Fruit fly (Drosophila melanogaster) whole organism, embryonic: ENCODE data around the gene CG31068.
A peak's percentile ranks its signal among the peaks of the same experiment; 100 is the strongest.

ENCODE experiments used
- B-H2 ChIP-seq: fragments of 200-800 bp; sonication (Bioruptor generic); optimal IDR thresholded peaks from 2 replicates; lab custom pipeline; 2018; ENCODE audit warnings: missing biosample characterization, mild to moderate bottlenecking, missing genetic modification characterization
- Bgb ChIP-seq: fragments of 200-800 bp; sonication (Bioruptor generic); IDR thresholded peaks from 2 replicates; pipeline ENCODE4 v1.3.6; 2022; ENCODE audit warnings: missing biosample characterization, missing genetic modification characterization; ENCODE audit not compliant: partially characterized antibody
- CG16779 ChIP-seq: fragments of 200-800 bp; sonication (Bioruptor generic); IDR thresholded peaks from 2 replicates; pipeline ENCODE4 v1.3.6; 2022; ENCODE audit warnings: missing biosample characterization, missing genetic modification characterization
- CG2202 ChIP-seq: fragments of 200-800 bp; sonication (Bioruptor generic); optimal IDR thresholded peaks from 2 replicates; lab custom pipeline; 2018; ENCODE audit warnings: missing biosample characterization, mild to moderate bottlenecking, missing genetic modification characterization
- CG30020 ChIP-seq: fragments of 200-800 bp; optimal IDR thresholded peaks from 2 replicates; lab custom pipeline; 2019; ENCODE audit warnings: missing biosample characterization, mild to moderate bottlenecking, missing genetic modification characterization, moderate library complexity
- CG42726 ChIP-seq: fragments of 200-800 bp; sonication (Bioruptor generic); IDR thresholded peaks from 2 replicates; pipeline ENCODE4 v1.3.6; 2022; ENCODE audit warnings: missing biosample characterization, missing genetic modification characterization; ENCODE audit not compliant: partially characterized antibody
- CG4617 ChIP-seq: fragments of 200-800 bp; sonication (Bioruptor generic); optimal IDR thresholded peaks from 3 replicates; lab custom pipeline; 2016; ENCODE audit warnings: missing biosample characterization, missing genetic modification characterization, borderline replicate concordance
- CG6272 ChIP-seq: fragments of 200-800 bp; sonication (Bioruptor generic); IDR thresholded peaks from 2 replicates; pipeline ENCODE4 v1.3.6; 2022; ENCODE audit warnings: missing biosample characterization, missing genetic modification characterization
- CG6654 ChIP-seq: fragments of 200-800 bp; sonication (Bioruptor generic); optimal IDR thresholded peaks from 2 replicates; lab custom pipeline; 2017; ENCODE audit warnings: missing biosample characterization, mild to moderate bottlenecking, missing genetic modification characterization
- CG8290 ChIP-seq, 3 experiments: fragments of 200-800 bp; sonication (Bioruptor generic); optimal IDR thresholded peaks; 2 replicates each; lab custom pipeline; 2016 to 2019; ENCODE audit warnings: missing biosample characterization in 3 of 3, missing genetic modification characterization in 3 of 3, mild to moderate bottlenecking in 2 of 3, moderate library complexity in 1 of 3
- CG8944 ChIP-seq: fragments of 200-800 bp; sonication (Bioruptor generic); optimal IDR thresholded peaks from 3 replicates; lab custom pipeline; 2016; ENCODE audit warnings: missing biosample characterization, missing genetic modification characterization
- CG9932 ChIP-seq: fragments of 200-800 bp; sonication (Bioruptor generic); IDR thresholded peaks from 2 replicates; pipeline ENCODE4 v1.3.6; 2022; ENCODE audit warnings: missing biosample characterization, missing genetic modification characterization
- D ChIP-seq, 2 experiments: fragments of 200-800 bp in 1 of 2; fragments of >200 bp in 1 of 2; sonication (Bioruptor generic) in 1 of 2; optimal IDR thresholded peaks; 2 replicates in 1 of 2; 3 replicates in 1 of 2; lab custom pipeline; 2017; ENCODE audit warnings: mild to moderate bottlenecking in 1 of 2, missing biosample characterization in 1 of 2, missing genetic modification characterization in 1 of 2, missing genetic modification reagents in 1 of 2
- Dp ChIP-seq: fragments of 200-800 bp; sonication (Bioruptor generic); optimal IDR thresholded peaks from 2 replicates; lab custom pipeline; 2018; ENCODE audit warnings: missing biosample characterization, mild to moderate bottlenecking, missing genetic modification characterization, moderate library complexity
- E2f2 ChIP-seq: fragments of 200-800 bp; sonication (Bioruptor generic); IDR thresholded peaks from 2 replicates; pipeline ENCODE4 v1.3.6; 2022; ENCODE audit warnings: missing biosample characterization, missing genetic modification characterization
- HLH4C ChIP-seq: fragments of 200-800 bp; sonication (Bioruptor generic); IDR thresholded peaks from 3 replicates; pipeline ENCODE4 v1.3.6; 2022; ENCODE audit warnings: missing biosample characterization, missing genetic modification characterization; ENCODE audit not compliant: partially characterized antibody
- Hr3 ChIP-seq: fragments of 200-800 bp; sonication (Bioruptor generic); optimal IDR thresholded peaks from 3 replicates; lab custom pipeline; 2016; ENCODE audit warnings: missing biosample characterization, missing genetic modification characterization
- Hr78 ChIP-seq, 2 experiments: fragments of 200-800 bp in 1 of 2; fragments of >200 bp in 1 of 2; sonication (Bioruptor generic) in 1 of 2; optimal IDR thresholded peaks; 2 replicates each; lab custom pipeline; 2017 to 2019; ENCODE audit warnings: missing biosample characterization in 2 of 2, missing genetic modification characterization in 2 of 2, mild to moderate bottlenecking in 1 of 2, moderate library complexity in 1 of 2
- Mrtf ChIP-seq: fragments of 200-800 bp; sonication (Bioruptor generic); IDR thresholded peaks from 3 replicates; pipeline ENCODE4 v1.3.6; 2022; ENCODE audit warnings: missing biosample characterization, missing genetic modification characterization
- NC2α ChIP-seq: fragments of 200-800 bp; sonication (Bioruptor generic); optimal IDR thresholded peaks from 2 replicates; lab custom pipeline; 2016; ENCODE audit warnings: missing biosample characterization, missing genetic modification characterization
- Oaz ChIP-seq: fragments of 200-800 bp; sonication (Bioruptor generic); IDR thresholded peaks from 2 replicates; pipeline ENCODE4 v1.3.6; 2022; ENCODE audit warnings: missing biosample characterization, missing genetic modification characterization
- Optix ChIP-seq: fragments of 200-800 bp; sonication (Bioruptor generic); IDR thresholded peaks from 3 replicates; pipeline ENCODE4 v1.3.6; 2022; ENCODE audit warnings: missing biosample characterization, missing genetic modification characterization
- Side ChIP-seq: fragments of 200-800 bp; sonication (Bioruptor generic); optimal IDR thresholded peaks from 2 replicates; lab custom pipeline; 2016; ENCODE audit warnings: missing biosample characterization, missing genetic modification characterization
- Sox100B ChIP-seq: fragments of 200-800 bp; sonication (Bioruptor generic); optimal IDR thresholded peaks from 3 replicates; lab custom pipeline; 2018; ENCODE audit warnings: missing biosample characterization, mild to moderate bottlenecking, missing genetic modification characterization
- abd-A ChIP-seq: fragments of 200-800 bp; sonication (Bioruptor generic); optimal IDR thresholded peaks from 3 replicates; lab custom pipeline; 2019; ENCODE audit warnings: missing biosample characterization, mild to moderate bottlenecking, missing genetic modification characterization, moderate library complexity
- bigmax ChIP-seq: fragments of 200-800 bp; sonication (Bioruptor generic); optimal IDR thresholded peaks from 2 replicates; lab custom pipeline; 2018; ENCODE audit warnings: missing biosample characterization, mild to moderate bottlenecking, missing genetic modification characterization
- cg ChIP-seq: fragments of 200-800 bp; sonication (Bioruptor generic); optimal IDR thresholded peaks from 3 replicates; lab custom pipeline; 2019; ENCODE audit warnings: missing biosample characterization, mild to moderate bottlenecking, missing genetic modification characterization, moderate library complexity
- crc ChIP-seq: fragments of 200-800 bp; sonication (Bioruptor generic); optimal IDR thresholded peaks from 2 replicates; lab custom pipeline; 2016; ENCODE audit warnings: missing biosample characterization, missing genetic modification characterization
- crol ChIP-seq: fragments of 200-800 bp; sonication (Bioruptor generic); IDR thresholded peaks from 2 replicates; pipeline ENCODE4 v1.3.6; 2022; ENCODE audit warnings: missing biosample characterization, missing genetic modification characterization
- da ChIP-seq: fragments of 200-800 bp; sonication (Bioruptor generic); optimal IDR thresholded peaks from 2 replicates; lab custom pipeline; 2016; ENCODE audit warnings: missing biosample characterization, missing genetic modification characterization
- dan ChIP-seq: fragments of 200-800 bp; sonication (Bioruptor generic); IDR thresholded peaks from 2 replicates; pipeline ENCODE4 v1.3.6; 2022; ENCODE audit warnings: missing biosample characterization, missing genetic modification characterization
- en ChIP-seq: fragments of 200-800 bp; sonication (Bioruptor generic); optimal IDR thresholded peaks from 2 replicates; lab custom pipeline; 2016; ENCODE audit warnings: missing biosample characterization, missing genetic modification characterization
- eve ChIP-seq, 2 experiments: fragments of >200 bp; optimal IDR thresholded peaks; 2 replicates each; lab custom pipeline; 2017; ENCODE audit warnings: missing biosample characterization in 2 of 2, missing genetic modification characterization in 2 of 2
- exex ChIP-seq: fragments of 200-800 bp; sonication (Bioruptor generic); optimal IDR thresholded peaks from 4 replicates; lab custom pipeline; 2018; ENCODE audit warnings: missing biosample characterization, mild to moderate bottlenecking, missing genetic modification characterization, moderate library complexity
- fd96Cb ChIP-seq: fragments of 200-800 bp; sonication (Bioruptor generic); optimal IDR thresholded peaks from 2 replicates; lab custom pipeline; 2018; ENCODE audit warnings: missing biosample characterization, mild to moderate bottlenecking, missing genetic modification characterization, moderate library complexity
- mirr ChIP-seq: fragments of 200-800 bp; sonication (Bioruptor generic); optimal IDR thresholded peaks from 3 replicates; lab custom pipeline; 2018; ENCODE audit warnings: missing biosample characterization, mild to moderate bottlenecking, missing genetic modification characterization
- oc ChIP-seq: fragments of 200-800 bp; sonication (Bioruptor generic); optimal IDR thresholded peaks from 2 replicates; lab custom pipeline; 2018; ENCODE audit warnings: missing biosample characterization, mild to moderate bottlenecking, missing genetic modification characterization, moderate library complexity
- odd ChIP-seq: fragments of 200-800 bp; sonication (Bioruptor generic); optimal IDR thresholded peaks from 2 replicates; lab custom pipeline; 2017; ENCODE audit warnings: missing biosample characterization, mild to moderate bottlenecking, missing genetic modification characterization
- pho ChIP-seq: fragments of 200-800 bp; sonication (Bioruptor generic); optimal IDR thresholded peaks from 2 replicates; lab custom pipeline; 2016; ENCODE audit warnings: missing biosample characterization, missing genetic modification characterization
- phol ChIP-seq: fragments of 200-800 bp; sonication (Bioruptor generic); optimal IDR thresholded peaks from 3 replicates; lab custom pipeline; 2018; ENCODE audit warnings: missing biosample characterization, mild to moderate bottlenecking, missing genetic modification characterization, moderate library complexity
- pzg ChIP-seq: fragments of 200-800 bp; sonication (Bioruptor generic); optimal IDR thresholded peaks from 3 replicates; lab custom pipeline; 2018; ENCODE audit warnings: missing biosample characterization, mild to moderate bottlenecking, missing genetic modification characterization, moderate library complexity
- row ChIP-seq: fragments of 200-800 bp; sonication (Bioruptor generic); IDR thresholded peaks from 3 replicates; pipeline ENCODE4 v1.3.6; 2022; ENCODE audit warnings: missing biosample characterization, missing genetic modification characterization
- sens-2 ChIP-seq: fragments of 200-800 bp; sonication (Bioruptor generic); IDR thresholded peaks from 2 replicates; pipeline ENCODE4 v1.3.6; 2022; ENCODE audit warnings: missing biosample characterization, missing genetic modification characterization
- slbo ChIP-seq: fragments of 200-800 bp; sonication (Bioruptor generic); IDR thresholded peaks from 2 replicates; pipeline ENCODE4 v1.3.6; 2022; ENCODE audit warnings: missing biosample characterization, missing genetic modification characterization
- slp2 ChIP-seq: fragments of 200-800 bp; sonication (Bioruptor generic); optimal IDR thresholded peaks from 2 replicates; lab custom pipeline; 2016; ENCODE audit warnings: missing biosample characterization, missing genetic modification characterization
- sob ChIP-seq: fragments of 200-800 bp; sonication (Bioruptor generic); IDR thresholded peaks from 2 replicates; pipeline ENCODE4 v1.3.6; 2022; ENCODE audit warnings: missing biosample characterization, missing genetic modification characterization
- sug ChIP-seq: fragments of 200-800 bp; optimal IDR thresholded peaks from 2 replicates; lab custom pipeline; 2019; ENCODE audit warnings: missing biosample characterization, mild to moderate bottlenecking, missing genetic modification characterization, moderate library complexity
- vnd ChIP-seq: fragments of 200-800 bp; sonication (Bioruptor generic); IDR thresholded peaks from 3 replicates; pipeline ENCODE4 v1.3.6; 2022; ENCODE audit warnings: missing biosample characterization, missing genetic modification characterization; ENCODE audit not compliant: partially characterized antibody
- z ChIP-seq: fragments of 200-800 bp; sonication (Bioruptor generic); IDR thresholded peaks from 3 replicates; pipeline ENCODE4 v1.3.6; 2022; ENCODE audit warnings: missing biosample characterization, missing genetic modification characterization
- zfh2 ChIP-seq: fragments of 200-800 bp; sonication (Bioruptor generic); optimal IDR thresholded peaks from 2 replicates; lab custom pipeline; 2016; ENCODE audit warnings: missing biosample characterization, missing genetic modification characterization

CG31068 gene

DNA sequence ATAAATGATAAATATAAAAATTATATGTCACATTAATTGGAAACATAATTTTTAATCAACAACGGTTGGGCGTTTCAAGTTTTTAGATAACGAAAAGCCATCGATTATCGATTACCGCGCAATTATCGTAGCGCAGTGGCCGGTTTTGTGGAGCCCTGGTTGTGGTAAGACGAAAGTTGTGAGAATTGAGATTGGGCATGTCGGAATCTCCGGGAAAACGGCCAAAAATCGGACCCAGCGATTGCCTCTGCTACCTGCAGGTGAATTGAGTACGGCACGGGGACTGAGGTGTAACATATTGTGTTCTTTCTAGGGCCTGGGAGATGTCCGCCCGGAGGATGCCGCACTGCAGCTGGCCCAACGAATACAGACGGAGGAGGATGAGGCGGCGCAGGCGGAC is 50.1 kb downstream of the CG31068 start, which contains the start of gene CG3368 (continued):
- no peak for TF ChIP-seq pho (GFP tag; lab: Kevin White, UChicago)
- TF ChIP-seq cg (GFP tag; lab: Kevin White, UChicago): no peak
- TF ChIP-seq CG9932 (GFP tag; lab: Robert Waterston, UW): no peak
- TF ChIP-seq Hr78 (GFP tag; optimal IDR thresholded peaks at IDR 0.05; lab: Kevin White, UChicago): no peak
- no peak for TF ChIP-seq Hr3
- no peak for TF ChIP-seq en (GFP tag; lab: Kevin White, UChicago)
- peak; percentile 18 for TF ChIP-seq CG4617 (GFP tag; lab: Kevin White, UChicago)
- TF ChIP-seq NC2α (GFP tag; lab: Kevin White, UChicago): no peak
- TF ChIP-seq slp2 (GFP tag; lab: Kevin White, UChicago): no peak
- TF ChIP-seq Sox100B (GFP tag; lab: Kevin White, UChicago): no peak
- no peak for TF ChIP-seq z (GFP tag; lab: Robert Waterston, UW)
- no peak for TF ChIP-seq bigmax
- peak; percentile 49 for TF ChIP-seq pzg (GFP tag; lab: Kevin White, UChicago)
- TF ChIP-seq sens-2: no peak
- TF ChIP-seq CG8944 (GFP tag; lab: Kevin White, UChicago): no peak
- TF ChIP-seq Side: no peak
- TF ChIP-seq Mrtf: no peak
- TF ChIP-seq abd-A (tag; lab: Kevin White, UChicago): no peak
- no peak for TF ChIP-seq mirr (GFP tag; lab: Kevin White, UChicago)
- TF ChIP-seq zfh2 (GFP tag; lab: Kevin White, UChicago): no peak
- TF ChIP-seq sob (GFP tag; lab: Robert Waterston, UW): no peak
- no peak for TF ChIP-seq slbo (GFP tag; lab: Robert Waterston, UW)
- no peak for TF ChIP-seq dan (GFP tag; lab: Robert Waterston, UW)
- peak; percentile 86 for TF ChIP-seq HLH4C
- no peak for TF ChIP-seq Optix
- TF ChIP-seq phol (tag; lab: Kevin White, UChicago): no peak
- no peak for TF ChIP-seq fd96Cb (tag; lab: Kevin White, UChicago)
- peak; percentile 16; the same call in 1 of the 3 replicates for TF ChIP-seq row (GFP tag; lab: Robert Waterston, UW)
- TF ChIP-seq crol (GFP tag; lab: Robert Waterston, UW): 0 out of 2 replicates have a peak, but pooled peaks have one; percentile 16
- no peak for TF ChIP-seq CG30020 (tag; lab: Kevin White, UChicago)
- no peak for TF ChIP-seq CG6654 (GFP tag; lab: Kevin White, UChicago)
- peak; percentile 58; the same call in 2 of the 3 replicates for TF ChIP-seq vnd (GFP tag; lab: Robert Waterston, UW)
- no peak for TF ChIP-seq crc
- no peak for TF ChIP-seq oc (tag; lab: Kevin White, UChicago)
- TF ChIP-seq odd: no peak
- peak; percentile 66 for TF ChIP-seq E2f2 (GFP tag; lab: Robert Waterston, UW)
- TF ChIP-seq CG42726 (GFP tag; lab: Robert Waterston, UW): 0 out of 2 replicates have a peak, but pooled peaks have one; percentile 41
- no peak for TF ChIP-seq CG2202 (tag; lab: Kevin White, UChicago)
- TF ChIP-seq D (optimal IDR thresholded peaks at IDR 0.05; lab: Kevin White, UChicago): no peak
- no peak for TF ChIP-seq D (GFP tag; optimal IDR thresholded peaks at IDR 0.05; lab: Kevin White, UChicago)
- TF ChIP-seq Bgb (GFP tag; lab: Robert Waterston, UW): peak; percentile 71
- TF ChIP-seq exex (tag; lab: Kevin White, UChicago): peak; percentile 20
- peak; percentile 59 for TF ChIP-seq Dp (GFP tag; lab: Kevin White, UChicago)
- TF ChIP-seq B-H2 (GFP tag; lab: Kevin White, UChicago): peak; percentile 27
- TF ChIP-seq CG6272 (GFP tag; lab: Robert Waterston, UW): no peak
- TF ChIP-seq sug (tag; lab: Kevin White, UChicago): peak; percentile 13
- no peak for TF ChIP-seq Oaz
- TF ChIP-seq eve (GFP tag; optimal IDR thresholded peaks at IDR 0.05; lab: Kevin White, UChicago): no peak
- no peak for TF ChIP-seq CG16779 (GFP tag; lab: Robert Waterston, UW)
- TF ChIP-seq CG8290 (GFP tag; optimal IDR thresholded peaks at IDR 0.05; lab: Kevin White, UChicago): no peak
- TF ChIP-seq CG8290 (tag; optimal IDR thresholded peaks at IDR 0.05; lab: Kevin White, UChicago): peak in 1 of 2 experiments; percentile 32
- TF ChIP-seq da (GFP tag; lab: Kevin White, UChicago): no peak
